Worm (Caenorhabditis elegans) whole organism, L3 larva: ENCODE measurements around the gene T06E4.21.

Experiments used
- R02D3.7 ChIP-seq: fragments of 150-350 bp; optimal IDR thresholded peaks from 2 replicates; lab custom pipeline; 2014; ENCODE audit warnings: missing biosample characterization, missing genetic modification characterization
- ama-1 ChIP-seq: fragments of 150-350 bp; optimal IDR thresholded peaks from 2 replicates; lab custom pipeline; 2018
- ceh-28 ChIP-seq: fragments of 150-350 bp; optimal IDR thresholded peaks from 2 replicates; lab custom pipeline; 2014; ENCODE audit warnings: missing biosample characterization, missing genetic modification reagents, missing genetic modification characterization
- daf-12 ChIP-seq: fragments of 150-350 bp; optimal IDR thresholded peaks from 2 replicates; lab custom pipeline; 2014; ENCODE audit warnings: missing biosample characterization, missing genetic modification reagents, missing genetic modification characterization
- tbx-2 ChIP-seq: sonication (generic microtip); optimal IDR thresholded peaks from 2 replicates; lab custom pipeline; 2016; ENCODE audit warnings: mild to moderate bottlenecking, missing genetic modification characterization, missing compliant biosample characterization
- unc-39 ChIP-seq: sonication (generic microtip); optimal IDR thresholded peaks from 4 replicates; lab custom pipeline; 2017; ENCODE audit warnings: missing biosample characterization, missing genetic modification characterization
- ztf-11 ChIP-seq: fragments of 150-350 bp; optimal IDR thresholded peaks from 2 replicates; lab custom pipeline; 2014; ENCODE audit warnings: missing biosample characterization, missing genetic modification characterization

- TF ChIP-seq ama-1 (lab: Kevin White, UChicago) (no peak), tbx-2 (tag; lab: Kevin White, UChicago) (no peak), R02D3.7 (tag; lab: Kevin White, UChicago) (no peak), ztf-11 (tag; lab: Kevin White, UChicago) (no peak), unc-39 (tag; lab: Kevin White, UChicago) (no peak), daf-12 (no peak), ceh-28 (tag; lab: Kevin White, UChicago) (no peak)
Observed at ce11 chrV:9625122-9625521, 26.3 kb upstream of the T06E4.21 start, which contains the start of gene idpc-4.
